Fruit fly (Drosophila melanogaster) whole organism, embryonic: Measurements from ENCODE around the gene CG6700.

Source experiments
- CG10147 ChIP-seq: fragments of 200-800 bp; sonication (Bioruptor generic); optimal IDR thresholded peaks from 2 replicates; lab custom pipeline; 2019; ENCODE audit warnings: missing biosample characterization, mild to moderate bottlenecking, missing genetic modification characterization, moderate library complexity
- CG11504 ChIP-seq: fragments of 200-800 bp; sonication (Bioruptor generic); optimal IDR thresholded peaks from 3 replicates; lab custom pipeline; 2019; ENCODE audit warnings: missing biosample characterization, mild to moderate bottlenecking, missing genetic modification characterization, moderate library complexity
- CG11695 ChIP-seq: fragments of 200-800 bp; sonication (Bioruptor generic); IDR thresholded peaks from 3 replicates; pipeline ENCODE4 v1.3.6; 2022; ENCODE audit warnings: missing biosample characterization, missing genetic modification characterization
- CG11696 ChIP-seq: fragments of 200-800 bp; sonication (Bioruptor generic); IDR thresholded peaks from 2 replicates; pipeline ENCODE4 v1.3.6; 2022; ENCODE audit warnings: missing biosample characterization, missing genetic modification characterization
- CG1233 ChIP-seq: fragments of 200-800 bp; sonication (Bioruptor generic); optimal IDR thresholded peaks from 4 replicates; lab custom pipeline; 2018; ENCODE audit warnings: missing biosample characterization, mild to moderate bottlenecking, missing genetic modification characterization
- CG13296 ChIP-seq: fragments of 200-800 bp; sonication (Bioruptor generic); optimal IDR thresholded peaks from 3 replicates; lab custom pipeline; 2018; ENCODE audit warnings: missing biosample characterization, mild to moderate bottlenecking, missing genetic modification characterization
- CG13775 ChIP-seq: fragments of 200-800 bp; sonication (Bioruptor generic); optimal IDR thresholded peaks from 3 replicates; lab custom pipeline; 2017; ENCODE audit warnings: missing biosample characterization, mild to moderate bottlenecking, missing genetic modification characterization
- CG14014 ChIP-seq: fragments of 200-800 bp; sonication (Bioruptor generic); IDR thresholded peaks from 2 replicates; pipeline ENCODE4 v1.3.6; 2022; ENCODE audit warnings: missing biosample characterization, missing genetic modification characterization
- CG14441 ChIP-seq: fragments of 200-800 bp; sonication (Bioruptor generic); IDR thresholded peaks from 2 replicates; pipeline ENCODE4 v1.3.6; 2022; ENCODE audit warnings: missing biosample characterization, missing genetic modification characterization
- CG15479 ChIP-seq: fragments of 200-800 bp; sonication (Bioruptor generic); optimal IDR thresholded peaks from 3 replicates; lab custom pipeline; 2019; ENCODE audit warnings: missing biosample characterization, mild to moderate bottlenecking, missing genetic modification characterization, moderate library complexity
- CG1792 ChIP-seq: fragments of 200-800 bp; sonication (Bioruptor generic); optimal IDR thresholded peaks from 2 replicates; lab custom pipeline; 2016; ENCODE audit warnings: missing biosample characterization, missing genetic modification characterization
- CG2199 ChIP-seq: fragments of 200-800 bp; sonication (Bioruptor generic); IDR thresholded peaks from 3 replicates; pipeline ENCODE4 v1.3.6; 2022; ENCODE audit warnings: missing biosample characterization, missing genetic modification characterization
- CG2712 ChIP-seq: fragments of 200-800 bp; optimal IDR thresholded peaks from 3 replicates; lab custom pipeline; 2019; ENCODE audit warnings: missing biosample characterization, mild to moderate bottlenecking, missing genetic modification characterization, moderate library complexity
- CG31365 ChIP-seq: fragments of 200-800 bp; sonication (Bioruptor generic); optimal IDR thresholded peaks from 2 replicates; lab custom pipeline; 2018; ENCODE audit warnings: missing biosample characterization, mild to moderate bottlenecking, missing genetic modification characterization
- CG31441 ChIP-seq: fragments of 200-800 bp; sonication (Bioruptor generic); IDR thresholded peaks from 2 replicates; pipeline ENCODE4 v1.3.6; 2022; ENCODE audit warnings: missing biosample characterization, missing genetic modification characterization
- CG4730 ChIP-seq: fragments of 200-800 bp; sonication (Bioruptor generic); IDR thresholded peaks from 2 replicates; pipeline ENCODE4 v1.3.6; 2022; ENCODE audit warnings: missing biosample characterization, missing genetic modification characterization
- CG7786 ChIP-seq: fragments of 200-800 bp; sonication (Bioruptor generic); optimal IDR thresholded peaks from 2 replicates; lab custom pipeline; 2016; ENCODE audit warnings: missing biosample characterization, missing genetic modification characterization
- CG8924 ChIP-seq: fragments of 200-800 bp; optimal IDR thresholded peaks from 3 replicates; lab custom pipeline; 2019; ENCODE audit warnings: missing biosample characterization, mild to moderate bottlenecking, missing genetic modification characterization, moderate library complexity
- Dip2 ChIP-seq: fragments of 200-800 bp; sonication (Bioruptor generic); IDR thresholded peaks from 2 replicates; pipeline ENCODE4 v1.3.6; 2022; ENCODE audit warnings: missing biosample characterization, missing genetic modification characterization
- Doc3 ChIP-seq: fragments of 200-800 bp; sonication (Bioruptor generic); IDR thresholded peaks from 3 replicates; pipeline ENCODE4 v1.3.6; 2022; ENCODE audit warnings: missing biosample characterization, missing genetic modification characterization; ENCODE audit not compliant: partially characterized antibody
- Dref ChIP-seq: fragments of 200-800 bp; sonication (Bioruptor generic); IDR thresholded peaks from 2 replicates; pipeline ENCODE4 v1.3.6; 2022; ENCODE audit warnings: missing biosample characterization, missing genetic modification characterization
- H2.0 ChIP-seq: fragments of 200-800 bp; sonication (Bioruptor generic); IDR thresholded peaks from 2 replicates; pipeline ENCODE4 v1.3.6; 2022; ENCODE audit warnings: missing biosample characterization, missing genetic modification characterization
- Meics ChIP-seq: fragments of 200-800 bp; sonication (Bioruptor generic); optimal IDR thresholded peaks from 2 replicates; lab custom pipeline; 2017; ENCODE audit warnings: missing biosample characterization, mild to moderate bottlenecking, missing genetic modification characterization
- Opbp ChIP-seq: fragments of 200-800 bp; sonication (Bioruptor generic); IDR thresholded peaks from 3 replicates; pipeline ENCODE4 v1.3.6; 2022; ENCODE audit warnings: missing biosample characterization, missing genetic modification characterization; ENCODE audit not compliant: partially characterized antibody
- Ravus ChIP-seq: fragments of 200-800 bp; sonication (Bioruptor generic); IDR thresholded peaks from 2 replicates; pipeline ENCODE4 v1.3.6; 2022; ENCODE audit warnings: missing biosample characterization, missing genetic modification characterization
- Sox100B ChIP-seq: fragments of 200-800 bp; sonication (Bioruptor generic); optimal IDR thresholded peaks from 3 replicates; lab custom pipeline; 2018; ENCODE audit warnings: missing biosample characterization, mild to moderate bottlenecking, missing genetic modification characterization
- Sox102F ChIP-seq: fragments of 200-800 bp; sonication (Bioruptor generic); optimal IDR thresholded peaks from 2 replicates; lab custom pipeline; 2018; ENCODE audit warnings: missing biosample characterization, mild to moderate bottlenecking, missing genetic modification characterization, moderate library complexity
- ab ChIP-seq: fragments of 200-800 bp; sonication (Bioruptor generic); optimal IDR thresholded peaks from 2 replicates; lab custom pipeline; 2016; ENCODE audit warnings: missing biosample characterization, missing genetic modification characterization
- bigmax ChIP-seq: fragments of 200-800 bp; sonication (Bioruptor generic); optimal IDR thresholded peaks from 2 replicates; lab custom pipeline; 2018; ENCODE audit warnings: missing biosample characterization, mild to moderate bottlenecking, missing genetic modification characterization
- bowl ChIP-seq: fragments of 200-800 bp; sonication (Bioruptor generic); IDR thresholded peaks from 2 replicates; pipeline ENCODE4 v1.3.6; 2022; ENCODE audit warnings: missing biosample characterization, missing genetic modification characterization
- ci ChIP-seq: fragments of 200-800 bp; sonication (Bioruptor generic); IDR thresholded peaks from 3 replicates; pipeline ENCODE4 v1.3.6; 2022; ENCODE audit warnings: missing biosample characterization, missing genetic modification characterization
- danr ChIP-seq: fragments of 200-800 bp; sonication (Bioruptor generic); IDR thresholded peaks from 2 replicates; pipeline ENCODE4 v1.3.6; 2022; ENCODE audit warnings: missing biosample characterization, missing genetic modification characterization
- dmrt99B ChIP-seq: fragments of 200-800 bp; sonication (Bioruptor generic); optimal IDR thresholded peaks from 2 replicates; lab custom pipeline; 2018; ENCODE audit warnings: missing biosample characterization, mild to moderate bottlenecking, missing genetic modification characterization, moderate library complexity
- dpn ChIP-seq, 2 experiments: fragments of 200-800 bp; sonication (Bioruptor generic); optimal IDR thresholded peaks; 3 replicates each; lab custom pipeline; 2016; ENCODE audit warnings: missing biosample characterization in 2 of 2, missing genetic modification characterization in 2 of 2
- ems ChIP-seq: fragments of 200-800 bp; sonication (Bioruptor generic); optimal IDR thresholded peaks from 3 replicates; lab custom pipeline; 2016; ENCODE audit warnings: missing biosample characterization, missing genetic modification characterization
- eyg ChIP-seq: fragments of 200-800 bp; sonication (Bioruptor generic); optimal IDR thresholded peaks from 3 replicates; lab custom pipeline; 2016; ENCODE audit warnings: missing biosample characterization, missing genetic modification characterization
- knrl ChIP-seq: fragments of 200-800 bp; sonication (Bioruptor generic); IDR thresholded peaks from 3 replicates; pipeline ENCODE4 v1.3.6; 2022; ENCODE audit warnings: missing biosample characterization, missing genetic modification characterization; ENCODE audit not compliant: partially characterized antibody
- lab ChIP-seq: fragments of 200-800 bp; sonication (Bioruptor generic); optimal IDR thresholded peaks from 3 replicates; lab custom pipeline; 2017; ENCODE audit warnings: missing biosample characterization, missing genetic modification characterization, mild to moderate bottlenecking, moderate library complexity, missing genetic modification reagents
- mam ChIP-seq: fragments of 200-800 bp; sonication (Bioruptor generic); optimal IDR thresholded peaks from 3 replicates; lab custom pipeline; 2016; ENCODE audit warnings: missing biosample characterization, missing genetic modification characterization
- nau ChIP-seq: fragments of 200-800 bp; sonication (Bioruptor generic); optimal IDR thresholded peaks from 3 replicates; lab custom pipeline; 2017; ENCODE audit warnings: missing biosample characterization, mild to moderate bottlenecking, missing genetic modification characterization, missing genetic modification reagents
- peb ChIP-seq: fragments of 200-800 bp; sonication (Bioruptor generic); IDR thresholded peaks from 2 replicates; pipeline ENCODE4 v1.3.6; 2022; ENCODE audit warnings: missing biosample characterization, missing genetic modification characterization
- pho ChIP-seq: fragments of 200-800 bp; sonication (Bioruptor generic); optimal IDR thresholded peaks from 2 replicates; lab custom pipeline; 2016; ENCODE audit warnings: missing biosample characterization, missing genetic modification characterization
- pzg ChIP-seq: fragments of 200-800 bp; sonication (Bioruptor generic); optimal IDR thresholded peaks from 3 replicates; lab custom pipeline; 2018; ENCODE audit warnings: missing biosample characterization, mild to moderate bottlenecking, missing genetic modification characterization, moderate library complexity
- salm ChIP-seq: fragments of 200-800 bp; sonication (Bioruptor generic); optimal IDR thresholded peaks from 2 replicates; lab custom pipeline; 2018; ENCODE audit warnings: missing biosample characterization, mild to moderate bottlenecking, missing genetic modification characterization
- shn ChIP-seq: fragments of 200-800 bp; sonication (Bioruptor generic); optimal IDR thresholded peaks from 3 replicates; lab custom pipeline; 2016; ENCODE audit warnings: missing biosample characterization, missing genetic modification characterization
- slp2 ChIP-seq: fragments of 200-800 bp; sonication (Bioruptor generic); optimal IDR thresholded peaks from 2 replicates; lab custom pipeline; 2016; ENCODE audit warnings: missing biosample characterization, missing genetic modification characterization
- sr ChIP-seq: fragments of 200-800 bp; sonication (Bioruptor generic); IDR thresholded peaks from 3 replicates; pipeline ENCODE4 v1.3.6; 2022; ENCODE audit warnings: missing biosample characterization, missing genetic modification characterization
- ttk ChIP-seq: fragments of 200-800 bp; sonication (Bioruptor generic); IDR thresholded peaks from 2 replicates; pipeline ENCODE4 v2.1.2; 2022; ENCODE audit warnings: missing biosample characterization, missing genetic modification characterization
- twi ChIP-seq: fragments of 200-800 bp; optimal IDR thresholded peaks from 2 replicates; lab custom pipeline; 2019; ENCODE audit warnings: missing biosample characterization, mild to moderate bottlenecking, missing genetic modification characterization, moderate library complexity
- unpg ChIP-seq: fragments of 200-800 bp; sonication (Bioruptor generic); optimal IDR thresholded peaks from 3 replicates; lab custom pipeline; 2018; ENCODE audit warnings: missing biosample characterization, mild to moderate bottlenecking, missing genetic modification characterization, moderate library complexity

CG6700 gene

dm6 chr2L:10800877-10801719 is 41.3 kb downstream of the CG6700 start, which contains the start of gene CG31869 (continued):
- TF ChIP-seq CG1233 (GFP tag; lab: Kevin White, UChicago) (no peak), CG4730 (0 out of 2 replicates have a peak, but pooled peaks have one; percentile 15), CG14441 (GFP tag; lab: Robert Waterston, UW) (peak; percentile 65), CG31441 (peak; percentile 18; the same call in 1 of the 2 replicates), Opbp (GFP tag; lab: Robert Waterston, UW) (no peak), CG2712 (no peak), slp2 (GFP tag; lab: Kevin White, UChicago) (no peak), shn (GFP tag; lab: Kevin White, UChicago) (no peak), nau (GFP tag; lab: Kevin White, UChicago) (no peak), Sox100B (GFP tag; lab: Kevin White, UChicago) (no peak), ems (GFP tag; lab: Kevin White, UChicago) (no peak), ttk (GFP tag; lab: Robert Waterston, UW) (peak; percentile 40; the same call in 1 of the 2 replicates), pho (GFP tag; lab: Kevin White, UChicago) (no peak), dpn (GFP tag; optimal IDR thresholded peaks at IDR 0.05; lab: Kevin White, UChicago) (no peak), H2.0 (GFP tag; lab: Robert Waterston, UW) (peak; percentile 28; the same call in 1 of the 2 replicates), dmrt99B (tag; lab: Kevin White, UChicago) (no peak), pzg (no peak), eyg (GFP tag; lab: Kevin White, UChicago) (no peak), CG8924 (tag; lab: Kevin White, UChicago) (no peak), sr (GFP tag; lab: Robert Waterston, UW) (no peak), bowl (no peak), Dip2 (GFP tag; lab: Robert Waterston, UW) (no peak), Ravus (no peak; the same call in 1 of the 2 replicates), mam (no peak), CG11695 (GFP tag; lab: Robert Waterston, UW) (no peak), CG13296 (no peak), ci (GFP tag; lab: Robert Waterston, UW) (peak; percentile 9; the same call in 1 of the 3 replicates), bigmax (GFP tag; lab: Kevin White, UChicago) (no peak), CG7786 (GFP tag; lab: Kevin White, UChicago) (no peak), unpg (no peak), knrl (GFP tag; lab: Robert Waterston, UW) (no peak), Meics (GFP tag; lab: Kevin White, UChicago) (peak; percentile 41), Dref (GFP tag; lab: Robert Waterston, UW) (no peak), ab (GFP tag; lab: Kevin White, UChicago) (no peak), Doc3 (GFP tag; lab: Robert Waterston, UW) (no peak), peb (no peak), CG13775 (no peak), CG14014 (GFP tag; lab: Robert Waterston, UW) (peak; percentile 31; the same call in 1 of the 2 replicates), CG11504 (tag; lab: Kevin White, UChicago) (peak; percentile 90), CG10147 (GFP tag; lab: Kevin White, UChicago) (no peak), salm (tag; lab: Kevin White, UChicago) (no peak), CG2199 (no peak; the same call in 2 of the 3 replicates), twi (tag; lab: Kevin White, UChicago) (no peak), CG1792 (no peak), danr (GFP tag; lab: Robert Waterston, UW) (no peak), CG15479 (GFP tag; lab: Kevin White, UChicago) (no peak), CG31365 (tag; lab: Kevin White, UChicago) (no peak), Sox102F (GFP tag; lab: Kevin White, UChicago) (no peak), CG11696 (GFP tag; lab: Robert Waterston, UW) (no peak), lab (GFP tag; lab: Kevin White, UChicago) (no peak)
